Fruit fly (Drosophila melanogaster): ENCODE measurements around the gene Acbp2.
A peak's percentile ranks its signal among the peaks of the same experiment; 100 is the strongest.

dm6 chr3L:7133699-7134655 lies 2.3 kb downstream of the Acbp2 start, which contains the start of gene melt:
- TF ChIP-seq CG5204 (GFP tag; optimal IDR thresholded peaks at IDR 0.05), result peak; percentile 66
- TF ChIP-seq toe (GFP tag; optimal IDR thresholded peaks at IDR 0.05), result peak; percentile 61
- peak; percentile 66 for TF ChIP-seq CG7101 (tag; optimal IDR thresholded peaks at IDR 0.05)
- peak; percentile 7 for TF ChIP-seq Clk (GFP tag; optimal IDR thresholded peaks at IDR 0.05)
- TF ChIP-seq bab1 (GFP tag; optimal IDR thresholded peaks at IDR 0.05), result peak; percentile 84
- peak; percentile 51 for TF ChIP-seq CG14711 (tag; optimal IDR thresholded peaks at IDR 0.05)
- peak; percentile 43 for TF ChIP-seq cic (GFP tag; optimal IDR thresholded peaks at IDR 0.05)
- TF ChIP-seq CG1620 (GFP tag; optimal IDR thresholded peaks at IDR 0.05), result peak; percentile 50
- peak; percentile 0 for TF ChIP-seq ovo (GFP tag; optimal IDR thresholded peaks at IDR 0.05)
- TF ChIP-seq Hr96 (GFP tag; optimal IDR thresholded peaks at IDR 0.05), result peak; percentile 77
- peak; percentile 73 for TF ChIP-seq CG7045 (GFP tag; optimal IDR thresholded peaks at IDR 0.05)

All from whole organism, adult.